Worm (Caenorhabditis elegans): ENCODE measurements around the gene B0310.3.
A peak's percentile ranks its signal among the peaks of the same experiment; 100 is the strongest.

ce11 chrX:555043-555791 is 34.4 kb upstream of the B0310.3 start:
- TF ChIP-seq lin-15B (tag; optimal IDR thresholded peaks at IDR 0.05): no peak
- no peak for TF ChIP-seq zag-1 (tag; optimal IDR thresholded peaks at IDR 0.05)
- TF ChIP-seq mdl-1 (tag; optimal IDR thresholded peaks at IDR 0.05): no peak
- peak; percentile 79 for TF ChIP-seq elt-2 (tag; optimal IDR thresholded peaks at IDR 0.05)
- no peak for TF ChIP-seq fkh-2 (tag; optimal IDR thresholded peaks at IDR 0.05)
- no peak for TF ChIP-seq ama-1 (optimal IDR thresholded peaks at IDR 0.05)
- TF ChIP-seq nhr-23 (tag; optimal IDR thresholded peaks at IDR 0.05): no peak
- no peak for TF ChIP-seq nhr-11 (tag; optimal IDR thresholded peaks at IDR 0.05)
- no peak for TF ChIP-seq sea-2 (GFP tag; optimal IDR thresholded peaks at IDR 0.05)
- TF ChIP-seq mml-1 (tag; optimal IDR thresholded peaks at IDR 0.05): no peak
- TF ChIP-seq ztf-4 (tag; optimal IDR thresholded peaks at IDR 0.05): no peak
- no peak for TF ChIP-seq ztf-11 (tag; optimal IDR thresholded peaks at IDR 0.05)

Data from whole organism, L3 larva.